Worm (Caenorhabditis elegans): Measurements from ENCODE around the gene Y62E10A.6.

ce11 chrIV:13328059-13328458 is 43.7 kb upstream of the Y62E10A.6 start, which contains the start of gene far-6:
- TF ChIP-seq W03F9.2 (tag; optimal IDR thresholded peaks at IDR 0.05) = no peak
- no peak for TF ChIP-seq him-1 (tag; optimal IDR thresholded peaks at IDR 0.05)

Measured in whole organism, L4/young adult.